Fruit fly (Drosophila melanogaster) whole organism, embryonic: Measurements from ENCODE around the gene ppk23.

Experiments used
- Adf1 ChIP-seq: fragments of 200-800 bp; sonication (Bioruptor generic); IDR thresholded peaks from 2 replicates; pipeline ENCODE4 v1.3.6; 2022; ENCODE audit warnings: missing biosample characterization, missing genetic modification characterization
- Aef1 ChIP-seq: fragments of 200-800 bp; sonication (Bioruptor generic); IDR thresholded peaks from 3 replicates; pipeline ENCODE4 v1.3.6; 2022; ENCODE audit warnings: missing biosample characterization, missing genetic modification characterization
- Asciz ChIP-seq: fragments of 200-800 bp; sonication (Bioruptor generic); optimal IDR thresholded peaks from 2 replicates; lab custom pipeline; 2017; ENCODE audit warnings: missing biosample characterization, mild to moderate bottlenecking, missing genetic modification characterization, missing genetic modification reagents
- CG10209 ChIP-seq: fragments of 200-800 bp; sonication (Bioruptor generic); optimal IDR thresholded peaks from 3 replicates; lab custom pipeline; 2017; ENCODE audit warnings: missing biosample characterization, mild to moderate bottlenecking, missing genetic modification characterization, missing genetic modification reagents
- CG10267 ChIP-seq: fragments of 200-800 bp; sonication (Bioruptor generic); optimal IDR thresholded peaks from 2 replicates; lab custom pipeline; 2018; ENCODE audit warnings: missing biosample characterization, mild to moderate bottlenecking, missing genetic modification characterization, moderate library complexity
- CG10462 ChIP-seq: fragments of 200-800 bp; sonication (Bioruptor generic); optimal IDR thresholded peaks from 2 replicates; lab custom pipeline; 2016; ENCODE audit warnings: missing biosample characterization, missing genetic modification characterization
- CG11093 ChIP-seq: fragments of 200-800 bp; sonication (Bioruptor generic); IDR thresholded peaks from 3 replicates; pipeline ENCODE4 v1.3.6; 2022; ENCODE audit warnings: missing biosample characterization, missing genetic modification characterization
- CG11696 ChIP-seq: fragments of 200-800 bp; sonication (Bioruptor generic); IDR thresholded peaks from 2 replicates; pipeline ENCODE4 v1.3.6; 2022; ENCODE audit warnings: missing biosample characterization, missing genetic modification characterization
- CG12659 ChIP-seq: fragments of 200-800 bp; sonication (Bioruptor generic); optimal IDR thresholded peaks from 3 replicates; lab custom pipeline; 2017; ENCODE audit warnings: mild to moderate bottlenecking, missing biosample characterization, missing genetic modification reagents, missing genetic modification characterization
- CG17186 ChIP-seq: fragments of 200-800 bp; sonication (Bioruptor generic); optimal IDR thresholded peaks from 3 replicates; lab custom pipeline; 2017; ENCODE audit warnings: missing biosample characterization, missing genetic modification reagents, missing genetic modification characterization
- CG2889 ChIP-seq: fragments of 200-800 bp; sonication (Bioruptor generic); IDR thresholded peaks from 3 replicates; pipeline ENCODE4 v1.3.6; 2022; ENCODE audit warnings: missing biosample characterization, missing genetic modification characterization
- CG30431 ChIP-seq: fragments of 200-800 bp; sonication (Bioruptor generic); optimal IDR thresholded peaks from 2 replicates; lab custom pipeline; 2017; ENCODE audit warnings: missing biosample characterization, missing genetic modification characterization
- CG31365 ChIP-seq: fragments of 200-800 bp; sonication (Bioruptor generic); optimal IDR thresholded peaks from 2 replicates; lab custom pipeline; 2018; ENCODE audit warnings: missing biosample characterization, mild to moderate bottlenecking, missing genetic modification characterization
- CG34224 ChIP-seq: fragments of 200-800 bp; sonication (Bioruptor generic); IDR thresholded peaks from 3 replicates; pipeline ENCODE4 v1.3.6; 2022; ENCODE audit warnings: missing biosample characterization, missing genetic modification characterization; ENCODE audit not compliant: partially characterized antibody
- CG3995 ChIP-seq: fragments of 200-800 bp; sonication (Bioruptor generic); optimal IDR thresholded peaks from 3 replicates; lab custom pipeline; 2016; ENCODE audit warnings: missing biosample characterization, missing genetic modification characterization
- CG43689 ChIP-seq: fragments of 200-800 bp; sonication (Bioruptor generic); IDR thresholded peaks from 2 replicates; pipeline ENCODE4 v1.3.6; 2022; ENCODE audit warnings: missing biosample characterization, missing genetic modification characterization
- CG6254 ChIP-seq: fragments of 200-800 bp; sonication (Bioruptor generic); optimal IDR thresholded peaks from 3 replicates; lab custom pipeline; 2017; ENCODE audit warnings: mild to moderate bottlenecking, missing biosample characterization, missing genetic modification reagents, missing genetic modification characterization
- CG6813 ChIP-seq: fragments of 200-800 bp; sonication (Bioruptor generic); optimal IDR thresholded peaks from 2 replicates; lab custom pipeline; 2017; ENCODE audit warnings: missing biosample characterization, missing genetic modification characterization, mild to moderate bottlenecking, moderate library complexity, missing genetic modification reagents
- CG7839 ChIP-seq: fragments of 200-800 bp; sonication (Bioruptor generic); optimal IDR thresholded peaks from 3 replicates; lab custom pipeline; 2018; ENCODE audit warnings: missing biosample characterization, mild to moderate bottlenecking, missing genetic modification characterization, moderate library complexity
- CG8089 ChIP-seq: fragments of 200-800 bp; sonication (Bioruptor generic); optimal IDR thresholded peaks from 3 replicates; lab custom pipeline; 2016; ENCODE audit warnings: missing biosample characterization, missing genetic modification characterization
- Dad ChIP-seq: fragments of 200-800 bp; sonication (Bioruptor generic); optimal IDR thresholded peaks from 3 replicates; lab custom pipeline; 2016; ENCODE audit warnings: missing biosample characterization, missing genetic modification characterization
- Dbx ChIP-seq: fragments of 200-800 bp; sonication (Bioruptor generic); IDR thresholded peaks from 3 replicates; pipeline ENCODE4 v1.3.6; 2022; ENCODE audit warnings: missing biosample characterization, missing genetic modification characterization
- Doc2 ChIP-seq: fragments of 200-800 bp; sonication (Bioruptor generic); IDR thresholded peaks from 2 replicates; pipeline ENCODE4 v1.3.6; 2022; ENCODE audit warnings: missing biosample characterization, missing genetic modification characterization
- E2f2 ChIP-seq: fragments of 200-800 bp; sonication (Bioruptor generic); IDR thresholded peaks from 2 replicates; pipeline ENCODE4 v1.3.6; 2022; ENCODE audit warnings: missing biosample characterization, missing genetic modification characterization
- Ets65A ChIP-seq: fragments of 200-800 bp; sonication (Bioruptor generic); peaks from one replicate; lab custom pipeline; 2016; ENCODE audit warnings: missing biosample characterization, missing genetic modification characterization
- Gug ChIP-seq: fragments of 200-800 bp; sonication (Bioruptor generic); IDR thresholded peaks from 4 replicates; pipeline ENCODE4 v1.3.6; 2022; ENCODE audit warnings: missing biosample characterization, missing genetic modification characterization
- HLH54F ChIP-seq: fragments of 200-800 bp; sonication (Bioruptor generic); optimal IDR thresholded peaks from 3 replicates; lab custom pipeline; 2016; ENCODE audit warnings: missing biosample characterization, missing genetic modification characterization
- Hmr ChIP-seq: fragments of 200-800 bp; sonication (Bioruptor generic); optimal IDR thresholded peaks from 3 replicates; lab custom pipeline; 2017; ENCODE audit warnings: mild to moderate bottlenecking, missing biosample characterization, missing genetic modification reagents, missing genetic modification characterization
- Kr ChIP-seq: fragments of 200-800 bp; sonication (Bioruptor generic); optimal IDR thresholded peaks from 2 replicates; lab custom pipeline; 2017; ENCODE audit warnings: missing biosample characterization, mild to moderate bottlenecking, missing genetic modification characterization
- Myb ChIP-seq: fragments of 200-800 bp; sonication (Bioruptor generic); optimal IDR thresholded peaks from 2 replicates; lab custom pipeline; 2016; ENCODE audit warnings: missing biosample characterization, missing genetic modification characterization
- NC2β ChIP-seq: fragments of 200-800 bp; sonication (Bioruptor generic); optimal IDR thresholded peaks from 2 replicates; lab custom pipeline; 2016; ENCODE audit warnings: missing biosample characterization, missing genetic modification characterization
- Tbp ChIP-seq: fragments of >200 bp; optimal IDR thresholded peaks from 2 replicates; lab custom pipeline; 2018; ENCODE audit warnings: missing biosample characterization, missing genetic modification characterization
- Trl ChIP-seq, 3 experiments: fragments of >200 bp in 2 of 3; fragments of 200-800 bp in 1 of 3; sonication (Bioruptor generic) in 1 of 3; optimal IDR thresholded peaks; 2 replicates in 1 of 3; 3 replicates in 2 of 3; lab custom pipeline; 2016 to 2017; ENCODE audit warnings: missing biosample characterization in 1 of 3, missing genetic modification characterization in 1 of 3
- Usf ChIP-seq: fragments of 200-800 bp; sonication (Bioruptor generic); optimal IDR thresholded peaks from 2 replicates; lab custom pipeline; 2017; ENCODE audit warnings: missing genotype, missing biosample characterization, missing genetic modification characterization
- Vsx1 ChIP-seq: fragments of 200-800 bp; sonication (Bioruptor generic); optimal IDR thresholded peaks from 2 replicates; lab custom pipeline; 2017; ENCODE audit warnings: missing biosample characterization, mild to moderate bottlenecking, missing genetic modification characterization, missing genetic modification reagents
- ab ChIP-seq: fragments of 200-800 bp; sonication (Bioruptor generic); optimal IDR thresholded peaks from 2 replicates; lab custom pipeline; 2016; ENCODE audit warnings: missing biosample characterization, missing genetic modification characterization
- al ChIP-seq: fragments of 200-800 bp; sonication (Bioruptor generic); IDR thresholded peaks from 2 replicates; pipeline ENCODE4 v1.3.6; 2022; ENCODE audit warnings: missing biosample characterization, missing genetic modification characterization
- bowl ChIP-seq: fragments of 200-800 bp; sonication (Bioruptor generic); IDR thresholded peaks from 2 replicates; pipeline ENCODE4 v1.3.6; 2022; ENCODE audit warnings: missing biosample characterization, missing genetic modification characterization
- btn ChIP-seq: fragments of 200-800 bp; sonication (Bioruptor generic); optimal IDR thresholded peaks from 2 replicates; lab custom pipeline; 2016; ENCODE audit warnings: missing biosample characterization, missing genetic modification characterization
- caup ChIP-seq: fragments of 200-800 bp; sonication (Bioruptor generic); optimal IDR thresholded peaks from 3 replicates; lab custom pipeline; 2017; ENCODE audit warnings: missing biosample characterization, mild to moderate bottlenecking, missing genetic modification characterization, moderate library complexity; ENCODE audit not compliant: severe bottlenecking
- chn ChIP-seq: fragments of 200-800 bp; sonication (Bioruptor generic); optimal IDR thresholded peaks from 2 replicates; lab custom pipeline; 2016; ENCODE audit warnings: missing biosample characterization, missing genetic modification characterization
- crc ChIP-seq: fragments of 200-800 bp; sonication (Bioruptor generic); optimal IDR thresholded peaks from 2 replicates; lab custom pipeline; 2016; ENCODE audit warnings: missing biosample characterization, missing genetic modification characterization
- esg ChIP-seq: fragments of 200-800 bp; sonication (Bioruptor generic); conservative IDR thresholded peaks from 2 replicates; pipeline ENCODE4 v1.3.6; 2022; ENCODE audit warnings: missing biosample characterization, missing genetic modification characterization
- exex ChIP-seq: fragments of 200-800 bp; sonication (Bioruptor generic); optimal IDR thresholded peaks from 4 replicates; lab custom pipeline; 2018; ENCODE audit warnings: missing biosample characterization, mild to moderate bottlenecking, missing genetic modification characterization, moderate library complexity
- eyg ChIP-seq: fragments of 200-800 bp; sonication (Bioruptor generic); optimal IDR thresholded peaks from 3 replicates; lab custom pipeline; 2016; ENCODE audit warnings: missing biosample characterization, missing genetic modification characterization
- fd96Cb ChIP-seq: fragments of 200-800 bp; sonication (Bioruptor generic); optimal IDR thresholded peaks from 2 replicates; lab custom pipeline; 2018; ENCODE audit warnings: missing biosample characterization, mild to moderate bottlenecking, missing genetic modification characterization, moderate library complexity
- gsb ChIP-seq: fragments of 200-800 bp; sonication (Bioruptor generic); IDR thresholded peaks from 2 replicates; pipeline ENCODE4 v1.3.6; 2022; ENCODE audit warnings: missing biosample characterization, missing genetic modification characterization
- mam ChIP-seq: fragments of 200-800 bp; sonication (Bioruptor generic); optimal IDR thresholded peaks from 3 replicates; lab custom pipeline; 2016; ENCODE audit warnings: missing biosample characterization, missing genetic modification characterization
- slbo ChIP-seq: fragments of 200-800 bp; sonication (Bioruptor generic); IDR thresholded peaks from 2 replicates; pipeline ENCODE4 v1.3.6; 2022; ENCODE audit warnings: missing biosample characterization, missing genetic modification characterization
- tap ChIP-seq: fragments of 200-800 bp; optimal IDR thresholded peaks from 3 replicates; lab custom pipeline; 2019; ENCODE audit warnings: missing biosample characterization, mild to moderate bottlenecking, missing genetic modification characterization, moderate library complexity
- zfh1 ChIP-seq: fragments of 200-800 bp; sonication (Bioruptor generic); IDR thresholded peaks from 3 replicates; pipeline ENCODE4 v1.3.6; 2022; ENCODE audit warnings: missing biosample characterization, missing genetic modification characterization

ppk23 gene

dm6 chrX:17599330-17599729, 30.3 kb upstream of the ppk23 start, which contains the start of gene X11L (continued):
- TF ChIP-seq Dbx (peak; percentile 58; the same call in 2 of the 3 replicates), Asciz (no peak), esg (GFP tag; lab: Robert Waterston, UW) (peak; percentile 28; the same call in 1 of the 2 replicates), E2f2 (GFP tag; lab: Robert Waterston, UW) (peak; percentile 79), Ets65A (GFP tag; lab: Kevin White, UChicago) (peak; percentile 98), btn (peak; percentile 55), exex (tag; lab: Kevin White, UChicago) (no peak), Vsx1 (GFP tag; lab: Kevin White, UChicago) (no peak), HLH54F (GFP tag; lab: Kevin White, UChicago) (peak; percentile 84), Myb (GFP tag; lab: Kevin White, UChicago) (peak; percentile 81), CG31365 (tag; lab: Kevin White, UChicago) (no peak), Adf1 (GFP tag; lab: Robert Waterston, UW) (peak; percentile 59), bowl (GFP tag; lab: Robert Waterston, UW) (no peak), CG43689 (GFP tag; lab: Robert Waterston, UW) (0 out of 2 replicates have a peak, but pooled peaks have one; percentile 43), CG6813 (peak; percentile 8), Trl (optimal IDR thresholded peaks at IDR 0.05; lab: Kevin White, UChicago) (no peak), Trl (GFP tag; optimal IDR thresholded peaks at IDR 0.05; lab: Kevin White, UChicago) (peak; percentile 77), CG10209 (GFP tag; lab: Kevin White, UChicago) (peak; percentile 55), CG30431 (GFP tag; lab: Kevin White, UChicago) (peak; percentile 34), CG10267 (tag; lab: Kevin White, UChicago) (peak; percentile 95), tap (tag; lab: Kevin White, UChicago) (no peak), CG11696 (GFP tag; lab: Robert Waterston, UW) (0 out of 2 replicates have a peak, but pooled peaks have one; percentile 21), CG10462 (no peak), Usf (no peak), CG8089 (GFP tag; lab: Kevin White, UChicago) (peak; percentile 58), Dad (peak; percentile 54), crc (GFP tag; lab: Kevin White, UChicago) (peak; percentile 31), CG34224 (GFP tag; lab: Robert Waterston, UW) (peak; percentile 86), caup (GFP tag; lab: Kevin White, UChicago) (peak; percentile 75), Doc2 (GFP tag; lab: Robert Waterston, UW) (no peak), zfh1 (GFP tag; lab: Robert Waterston, UW) (peak; percentile 77; the same call in 2 of the 3 replicates), Kr (GFP tag; lab: Kevin White, UChicago) (no peak), fd96Cb (tag; lab: Kevin White, UChicago) (peak; percentile 32), CG11093 (GFP tag; lab: Robert Waterston, UW) (no peak; the same call in 2 of the 3 replicates), Tbp (GFP tag; lab: Kevin White, UChicago) (no peak), eyg (GFP tag; lab: Kevin White, UChicago) (peak; percentile 24), slbo (GFP tag; lab: Robert Waterston, UW) (peak; percentile 81), CG6254 (no peak), gsb (GFP tag; lab: Robert Waterston, UW) (no peak), CG7839 (tag; lab: Kevin White, UChicago) (no peak), mam (GFP tag; lab: Kevin White, UChicago) (peak; percentile 87), chn (GFP tag; lab: Kevin White, UChicago) (peak; percentile 74), Aef1 (GFP tag; lab: Robert Waterston, UW) (peak; percentile 29; the same call in 1 of the 3 replicates), Hmr (GFP tag; lab: Kevin White, UChicago) (no peak), ab (peak; percentile 39), CG2889 (GFP tag; lab: Robert Waterston, UW) (no peak), al (GFP tag; lab: Robert Waterston, UW) (peak; percentile 52), Gug (peak; percentile 70; the same call in 3 of the 4 replicates), NC2β (peak; percentile 68), CG17186 (GFP tag; lab: Kevin White, UChicago) (peak; percentile 73), CG12659 (peak; percentile 76), CG3995 (no peak)
